Worm (Caenorhabditis elegans): ENCODE measurements around the gene F14F8.8.

The F14F8.8 gene

DNA sequence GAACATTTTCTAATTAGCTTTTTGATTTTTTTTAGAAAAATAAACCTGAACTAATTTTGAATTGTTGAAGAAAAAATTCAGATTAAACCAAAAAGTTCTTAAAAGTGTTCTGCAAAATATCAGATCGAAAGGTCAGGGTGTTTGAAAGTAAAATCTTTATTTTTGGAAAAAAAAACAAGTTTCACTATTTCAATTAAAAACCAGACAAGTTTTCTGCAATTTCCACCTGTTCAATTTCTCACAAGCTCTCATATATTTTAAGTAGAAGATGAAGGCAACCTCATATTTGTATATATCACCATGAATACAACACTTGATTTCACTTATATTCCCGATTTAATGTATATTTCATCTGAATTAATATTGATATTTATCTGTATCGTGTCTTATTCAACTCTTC, 15.1 kb upstream of the F14F8.8 start, which contains the start of gene srz-102 (continued):
- TF ChIP-seq K11D2.4 (GFP tag; IDR thresholded peaks at IDR 0.05) = no peak
- no peak for TF ChIP-seq dox-1 (GFP tag; IDR thresholded peaks at IDR 0.05)
- TF ChIP-seq unc-130 (GFP tag; optimal IDR thresholded peaks at IDR 0.05) = no peak
- TF ChIP-seq mes-4 (tag; optimal IDR thresholded peaks at IDR 0.05) = no peak
- no peak for TF ChIP-seq nhr-80 (tag; optimal IDR thresholded peaks at IDR 0.05)

DNA sequence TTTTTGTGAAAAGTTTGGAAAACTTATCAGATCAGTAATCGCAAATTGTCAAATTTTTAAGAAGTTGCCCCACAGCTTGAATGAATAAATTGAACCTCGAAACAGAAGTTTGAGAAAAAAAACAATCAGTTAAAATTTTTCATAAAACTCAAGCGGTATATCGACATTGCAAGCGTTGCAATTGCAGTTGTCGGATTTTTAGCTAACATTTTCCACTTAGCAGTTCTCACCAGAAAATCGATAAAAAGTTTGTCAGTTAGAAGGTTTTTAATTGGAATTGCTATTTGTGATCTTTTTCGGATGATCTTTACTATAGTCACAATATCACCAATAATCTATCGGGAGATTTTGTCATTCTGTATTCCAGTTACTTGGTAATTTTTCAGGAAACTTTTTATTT, 13.6 kb upstream of the F14F8.8 start, which contains the start of gene srw-43:
Gene srw-43, plus strand, starts transcription at position 301 of the 400 bp plus-strand sequence.
- TF ChIP-seq sea-2 (GFP tag; IDR thresholded peaks at IDR 0.05) = no peak
- no peak for TF ChIP-seq let-526 (GFP tag; IDR thresholded peaks at IDR 0.05)
- TF ChIP-seq akir-1 (GFP tag; optimal IDR thresholded peaks at IDR 0.05) = no peak
- no peak for TF ChIP-seq egl-18 (GFP tag; IDR thresholded peaks at IDR 0.05)
- no peak for TF ChIP-seq ceh-91 (GFP tag; IDR thresholded peaks at IDR 0.05)
- TF ChIP-seq nhr-120 (GFP tag; IDR thresholded peaks at IDR 0.05) = no peak
- TF ChIP-seq ztf-18 (tag; optimal IDR thresholded peaks at IDR 0.05) = no peak
- no peak for TF ChIP-seq F57A8.1 (GFP tag; optimal IDR thresholded peaks at IDR 0.05)
- TF ChIP-seq chd-7 (tag; optimal IDR thresholded peaks at IDR 0.05) = no peak
- TF ChIP-seq nhr-80 (tag; optimal IDR thresholded peaks at IDR 0.05) = no peak
- no peak for TF ChIP-seq lin-26 (GFP tag; IDR thresholded peaks at IDR 0.05)
- TF ChIP-seq hsf-1 (GFP tag; IDR thresholded peaks at IDR 0.05) = no peak
- TF ChIP-seq tbx-9 (tag; optimal IDR thresholded peaks at IDR 0.05; ENCODE audit: borderline replicate concordance) = no peak
- TF ChIP-seq snpc-1.1 (tag; optimal IDR thresholded peaks at IDR 0.05; ENCODE audit: insufficient read depth) = no peak
- TF ChIP-seq F10E7.11 (tag; optimal IDR thresholded peaks at IDR 0.05) = no peak
- TF ChIP-seq dpff-1 (tag; optimal IDR thresholded peaks at IDR 0.05) = no peak
- no peak for TF ChIP-seq mel-28 (tag; optimal IDR thresholded peaks at IDR 0.05; ENCODE audit: borderline replicate concordance)
- no peak for TF ChIP-seq ceh-79 (tag; optimal IDR thresholded peaks at IDR 0.05)
- no peak for TF ChIP-seq K11D2.4 (GFP tag; IDR thresholded peaks at IDR 0.05)
- no peak for TF ChIP-seq ccch-3 (GFP tag; optimal IDR thresholded peaks at IDR 0.05)

DNA sequence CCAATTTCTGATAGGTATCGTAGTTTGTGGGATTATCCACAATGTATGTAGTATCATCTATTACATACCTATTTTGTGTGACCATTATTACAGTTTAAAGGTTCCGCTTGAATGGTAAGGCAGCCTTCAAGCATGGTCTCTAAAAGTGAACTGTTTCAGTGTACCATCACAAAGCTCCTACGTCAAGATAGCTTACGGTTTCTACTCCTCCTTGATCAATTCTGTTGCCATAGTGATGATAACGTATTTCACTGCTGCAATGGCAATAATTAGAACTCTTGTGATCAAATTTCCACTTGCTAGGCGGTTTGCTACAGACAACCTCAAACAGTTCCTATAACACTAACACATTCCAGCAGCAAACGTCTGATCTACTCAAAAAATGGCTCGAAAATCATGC, 11.3 kb upstream of the F14F8.8 start:
- TF ChIP-seq nfyb-1 (GFP tag; IDR thresholded peaks at IDR 0.05) (no peak), Y79H2A.3 (GFP tag; conservative IDR thresholded peaks at IDR 0.05) (no peak)

DNA sequence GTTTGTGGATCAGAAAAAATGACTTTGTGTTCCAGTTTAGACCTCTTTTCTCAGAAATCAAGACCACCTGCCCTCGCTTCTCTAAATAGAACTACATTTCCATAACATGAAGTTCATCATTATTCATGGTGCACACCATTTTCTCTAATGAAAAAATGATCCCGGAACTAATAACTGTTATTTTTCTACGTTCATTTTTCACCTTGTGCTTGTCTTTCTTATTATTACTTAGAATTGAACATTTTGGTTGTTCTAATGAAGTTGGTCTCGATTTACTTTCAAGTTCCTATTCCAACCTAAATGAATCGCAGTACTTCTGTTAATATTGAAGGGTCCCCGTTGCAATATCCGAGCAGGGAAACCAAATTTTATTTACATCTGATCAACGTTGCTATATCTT, 10.8 kb upstream of the F14F8.8 start, which contains the start of gene srw-36:
Gene srw-36, plus strand, starts transcription at position 301 of the 400 bp plus-strand sequence.
- TF ChIP-seq rpc-1 (optimal IDR thresholded peaks at IDR 0.05) = no peak
- TF ChIP-seq rpc-1 (tag; optimal IDR thresholded peaks at IDR 0.05) = no peak
- TF ChIP-seq madf-8 (GFP tag; conservative IDR thresholded peaks at IDR 0.05) = no peak
- TF ChIP-seq zim-3 (tag; optimal IDR thresholded peaks at IDR 0.05) = no peak
- TF ChIP-seq nfya-2 (GFP tag; IDR thresholded peaks at IDR 0.05) = no peak
- no peak for TF ChIP-seq pha-4 (tag; optimal IDR thresholded peaks at IDR 0.05)
- TF ChIP-seq hlh-12 (tag; optimal IDR thresholded peaks at IDR 0.05) = no peak
- TF ChIP-seq attf-6 (GFP tag; IDR thresholded peaks at IDR 0.05) = no peak
- TF ChIP-seq egl-18 (GFP tag; IDR thresholded peaks at IDR 0.05) = no peak
- TF ChIP-seq nhr-120 (GFP tag; IDR thresholded peaks at IDR 0.05) = no peak
- TF ChIP-seq somi-1 (GFP tag; optimal IDR thresholded peaks at IDR 0.05) = no peak
- TF ChIP-seq repo-1 (tag; optimal IDR thresholded peaks at IDR 0.05) = no peak
- no peak for TF ChIP-seq ztf-22 (GFP tag; optimal IDR thresholded peaks at IDR 0.05)
- no peak for TF ChIP-seq ekl-4 (GFP tag; IDR thresholded peaks at IDR 0.05)
- TF ChIP-seq nhr-90 (tag; optimal IDR thresholded peaks at IDR 0.05) = no peak
- TF ChIP-seq ceh-58 (GFP tag; IDR thresholded peaks at IDR 0.05) = no peak
- no peak for TF ChIP-seq dpl-1 (GFP tag; optimal IDR thresholded peaks at IDR 0.05)
- no peak for TF ChIP-seq rec-8 (tag; optimal IDR thresholded peaks at IDR 0.05)
- no peak for TF ChIP-seq F57C9.4 (tag; optimal IDR thresholded peaks at IDR 0.05)
- TF ChIP-seq fkh-3 (tag; optimal IDR thresholded peaks at IDR 0.05) = no peak

Data from whole organism, young adult.